Worm (Caenorhabditis elegans): Measurements from ENCODE around the gene mat-2.

The mat-2 gene

DNA sequence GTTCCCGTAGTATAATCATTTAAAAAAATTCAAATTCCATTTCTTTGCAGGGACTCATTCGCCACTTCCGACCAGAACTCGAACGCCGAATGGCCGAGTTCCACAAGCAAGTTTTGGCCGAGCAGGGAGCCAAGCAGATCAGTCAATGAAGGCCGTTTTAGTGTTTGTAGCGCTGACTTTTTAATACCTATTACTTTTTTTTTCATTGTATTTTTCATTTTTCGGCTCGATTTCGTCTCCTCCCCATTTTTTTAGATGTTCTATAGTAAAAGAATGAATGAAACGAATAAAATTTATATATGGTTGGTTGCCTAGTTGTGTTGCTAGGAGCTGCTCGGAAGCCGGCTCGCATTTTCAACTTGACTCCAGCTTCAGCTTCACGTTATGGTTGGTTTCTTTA lies 12.7 kb upstream of the mat-2 start, which contains the start of gene C09H10.4:
TSS of gene C09H10.4 (plus strand) at position 301 of the 400 bp plus-strand sequence.
- TF ChIP-seq tra-1 (GFP tag; IDR thresholded peaks at IDR 0.05), result no peak
- peak in 1 of 2 experiments; percentile 36 for TF ChIP-seq unc-62 (GFP tag; optimal IDR thresholded peaks at IDR 0.05 in 1 of 2)
- no peak for TF ChIP-seq unc-62 (tag; optimal IDR thresholded peaks at IDR 0.05)
- TF ChIP-seq pha-4 (GFP tag; IDR thresholded peaks at IDR 0.05), result 0 out of 2 replicates have a peak, but pooled peaks have one; percentile 11
- TF ChIP-seq pha-4 (tag; optimal IDR thresholded peaks at IDR 0.05), result no peak

- TF ChIP-seq zag-1 (tag; optimal IDR thresholded peaks at IDR 0.05), result no peak
- TF ChIP-seq unc-62 (GFP tag; optimal IDR thresholded peaks at IDR 0.05 in 1 of 2), result peak in 1 of 2 experiments; percentile 95
- no peak for TF ChIP-seq unc-62 (tag; optimal IDR thresholded peaks at IDR 0.05)
- TF ChIP-seq duxl-1 (tag; optimal IDR thresholded peaks at IDR 0.05; ENCODE audit: poor library complexity), result no peak
- TF ChIP-seq Y48G9A.11 (GFP tag; IDR thresholded peaks at IDR 0.05), result no peak
- no peak for TF ChIP-seq unc-130 (GFP tag; optimal IDR thresholded peaks at IDR 0.05)
- no peak for TF ChIP-seq nhr-28 (tag; optimal IDR thresholded peaks at IDR 0.05)
- no peak for TF ChIP-seq arid-1 (GFP tag; conservative IDR thresholded peaks at IDR 0.05)
- no peak for TF ChIP-seq Y105C5A.15 (GFP tag; IDR thresholded peaks at IDR 0.05)
Measured at ce11 chrII:11101171-11101570, 11.3 kb upstream of the mat-2 start.

ce11 chrII:11103052-11103451 lies 9.5 kb upstream of the mat-2 start:
- TF ChIP-seq zfp-2 (tag; optimal IDR thresholded peaks at IDR 0.05), result no peak
- TF ChIP-seq tra-1 (GFP tag; IDR thresholded peaks at IDR 0.05), result no peak
- TF ChIP-seq lin-39 (tag; optimal IDR thresholded peaks at IDR 0.05), result no peak
- 0 out of 2 replicates have a peak, but pooled peaks have one; percentile 11 for TF ChIP-seq nhr-42 (GFP tag; IDR thresholded peaks at IDR 0.05)
- no peak for TF ChIP-seq nhr-10 (tag; optimal IDR thresholded peaks at IDR 0.05)
- no peak for TF ChIP-seq F37D6.2 (tag; optimal IDR thresholded peaks at IDR 0.05)
- TF ChIP-seq lim-7 (GFP tag; IDR thresholded peaks at IDR 0.05), result no peak
- TF ChIP-seq F44E2.7 (GFP tag; IDR thresholded peaks at IDR 0.05), result no peak
- TF ChIP-seq lin-15B (tag; optimal IDR thresholded peaks at IDR 0.05), result no peak
- TF ChIP-seq tag-97 (GFP tag; IDR thresholded peaks at IDR 0.05), result no peak
- TF ChIP-seq zag-1 (tag; optimal IDR thresholded peaks at IDR 0.05), result no peak
- peak; percentile 73 for TF ChIP-seq dpl-1 (GFP tag; optimal IDR thresholded peaks at IDR 0.05)
- TF ChIP-seq rbr-2 (tag; optimal IDR thresholded peaks at IDR 0.05), result peak; percentile 56
- TF ChIP-seq mxl-3 (GFP tag; optimal IDR thresholded peaks at IDR 0.05), result peak; percentile 52
- peak; percentile 72 for TF ChIP-seq nhr-77 (tag; optimal IDR thresholded peaks at IDR 0.05)
- TF ChIP-seq nhr-28 (tag; optimal IDR thresholded peaks at IDR 0.05), result peak; percentile 77
- TF ChIP-seq daf-19 (GFP tag; conservative IDR thresholded peaks at IDR 0.05), result no peak
- TF ChIP-seq set-16 (GFP tag; IDR thresholded peaks at IDR 0.05), result no peak
- no peak for TF ChIP-seq zfp-3 (GFP tag; conservative IDR thresholded peaks at IDR 0.05)
- no peak for TF ChIP-seq zip-2 (tag; optimal IDR thresholded peaks at IDR 0.05)
- no peak for TF ChIP-seq ceh-32 (tag; optimal IDR thresholded peaks at IDR 0.05; ENCODE audit: poor library complexity)
- no peak for TF ChIP-seq ceh-44 (GFP tag; IDR thresholded peaks at IDR 0.05)
- TF ChIP-seq attf-4 (tag; optimal IDR thresholded peaks at IDR 0.05), result no peak
- peak; percentile 83 for TF ChIP-seq lin-38 (GFP tag; IDR thresholded peaks at IDR 0.05)
- TF ChIP-seq mdl-1 (tag; optimal IDR thresholded peaks at IDR 0.05), result no peak
- no peak for TF ChIP-seq lin-1 (GFP tag; IDR thresholded peaks at IDR 0.05)
- TF ChIP-seq vab-7 (GFP tag; IDR thresholded peaks at IDR 0.05), result no peak
- TF ChIP-seq ama-1 (optimal IDR thresholded peaks at IDR 0.05), result no peak
- no peak for TF ChIP-seq nhr-25 (tag; optimal IDR thresholded peaks at IDR 0.05; ENCODE audit: borderline replicate concordance, insufficient read depth)
- TF ChIP-seq Y75B8A.6 (GFP tag; IDR thresholded peaks at IDR 0.05), result no peak
- TF ChIP-seq madf-5 (GFP tag; IDR thresholded peaks at IDR 0.05), result no peak
- TF ChIP-seq egl-27 (tag; optimal IDR thresholded peaks at IDR 0.05), result no peak
- no peak for TF ChIP-seq daf-8 (GFP tag; IDR thresholded peaks at IDR 0.05)
- TF ChIP-seq ztf-7 (tag; optimal IDR thresholded peaks at IDR 0.05), result no peak
- TF ChIP-seq hlh-30 (tag; optimal IDR thresholded peaks at IDR 0.05; ENCODE audit: insufficient read depth), result peak; percentile 81
- TF ChIP-seq skn-1 (tag; optimal IDR thresholded peaks at IDR 0.05), result no peak
- TF ChIP-seq nhr-41 (GFP tag; IDR thresholded peaks at IDR 0.05), result no peak
- TF ChIP-seq saeg-2 (GFP tag; IDR thresholded peaks at IDR 0.05), result no peak
- no peak for TF ChIP-seq ceh-62 (tag; optimal IDR thresholded peaks at IDR 0.05)
- TF ChIP-seq zip-11 (GFP tag; IDR thresholded peaks at IDR 0.05), result no peak

Data from whole organism, L4 larva.